Fruit fly (Drosophila melanogaster) whole organism, wandering third instar larva: ENCODE measurements around the gene CG14691.

ENCODE experiments used
- CG9705 ChIP-seq: fragments of 200-800 bp; sonication (Bioruptor generic); optimal IDR thresholded peaks from 2 replicates; lab custom pipeline; 2018; ENCODE audit warnings: missing biosample characterization, mild to moderate bottlenecking, missing genetic modification characterization
- Hr83 ChIP-seq: fragments of 200-300 bp; sonication (Bioruptor generic); optimal IDR thresholded peaks from 2 replicates; lab custom pipeline; 2016; ENCODE audit warnings: missing biosample characterization, mild to moderate bottlenecking, missing genetic modification characterization, moderate library complexity; ENCODE audit not compliant: poor library complexity, severe bottlenecking
- Myc ChIP-seq: fragments of >200 bp; optimal IDR thresholded peaks from 2 replicates; lab custom pipeline; 2017
- brk ChIP-seq: fragments of 200-800 bp; sonication (Bioruptor generic); optimal IDR thresholded peaks from 2 replicates; lab custom pipeline; 2016; ENCODE audit warnings: missing biosample characterization, mild to moderate bottlenecking, missing genetic modification characterization
- h ChIP-seq: fragments of 200-800 bp; sonication (Bioruptor generic); optimal IDR thresholded peaks from 3 replicates; lab custom pipeline; 2016; ENCODE audit warnings: missing biosample characterization, mild to moderate bottlenecking, missing genetic modification characterization
- psq ChIP-seq: fragments of 200-800 bp; sonication (Bioruptor generic); optimal IDR thresholded peaks from 3 replicates; lab custom pipeline; 2017; ENCODE audit warnings: missing biosample characterization, mild to moderate bottlenecking, missing genetic modification characterization, moderate library complexity

DNA sequence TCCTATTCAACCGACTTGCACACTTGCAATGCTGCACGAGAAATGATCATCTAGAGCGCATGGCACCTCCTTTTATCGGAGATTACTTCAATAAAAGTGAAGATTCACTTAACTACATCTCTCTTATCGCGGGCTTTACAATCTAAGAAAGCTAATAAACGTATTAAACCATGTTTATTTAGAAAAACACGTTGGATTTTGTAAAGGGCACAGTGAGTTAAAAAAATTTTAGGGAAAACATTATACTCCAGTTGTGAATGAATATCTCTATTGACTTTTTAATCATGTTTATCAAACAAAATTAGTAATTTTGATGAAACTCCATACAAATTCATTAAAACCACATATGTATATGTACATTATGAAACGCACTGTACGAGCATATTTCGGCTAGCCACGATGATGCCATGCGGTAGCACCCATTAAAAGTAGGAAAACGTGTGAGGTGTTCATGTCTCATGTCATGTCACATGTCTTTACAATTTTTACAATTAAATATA is 4.0 kb upstream of the CG14691 start, which contains the start of gene CG31272:
- TF ChIP-seq Hr83 (GFP tag; lab: Kevin White, UChicago) (no peak), Myc (lab: Kevin White, UChicago) (no peak), brk (GFP tag; lab: Kevin White, UChicago) (no peak), psq (GFP tag; lab: Kevin White, UChicago) (no peak), CG9705 (GFP tag; lab: Kevin White, UChicago) (no peak), h (GFP tag; lab: Kevin White, UChicago) (no peak)
